Fruit fly (Drosophila melanogaster) whole organism, embryonic: ENCODE measurements around the gene CG14104.
A peak's percentile ranks its signal among the peaks of the same experiment; 100 is the strongest.

Experiments used
- ATbp ChIP-seq: fragments of 200-800 bp; sonication (Bioruptor generic); optimal IDR thresholded peaks from 2 replicates; lab custom pipeline; 2017; ENCODE audit warnings: missing biosample characterization, mild to moderate bottlenecking, missing genetic modification characterization, missing genetic modification reagents
- Awh ChIP-seq: fragments of 200-800 bp; sonication (Bioruptor generic); IDR thresholded peaks from 2 replicates; pipeline ENCODE4, ENCODE4 v1.3.6; 2022; ENCODE audit warnings: missing biosample characterization, missing genetic modification characterization
- CG10267 ChIP-seq: fragments of 200-800 bp; sonication (Bioruptor generic); optimal IDR thresholded peaks from 2 replicates; lab custom pipeline; 2018; ENCODE audit warnings: missing biosample characterization, mild to moderate bottlenecking, missing genetic modification characterization, moderate library complexity
- CG10462 ChIP-seq: fragments of 200-800 bp; sonication (Bioruptor generic); optimal IDR thresholded peaks from 2 replicates; lab custom pipeline; 2016; ENCODE audit warnings: missing biosample characterization, missing genetic modification characterization
- CG10543 ChIP-seq: fragments of 200-800 bp; sonication (Bioruptor generic); optimal IDR thresholded peaks from 3 replicates; lab custom pipeline; 2017; ENCODE audit warnings: missing biosample characterization, mild to moderate bottlenecking, missing genetic modification characterization, moderate library complexity
- CG11723 ChIP-seq: fragments of 200-800 bp; sonication (Bioruptor generic); optimal IDR thresholded peaks from 2 replicates; lab custom pipeline; 2017; ENCODE audit warnings: missing biosample characterization, mild to moderate bottlenecking, missing genetic modification characterization
- CG12942 ChIP-seq: fragments of 200-800 bp; sonication (Bioruptor generic); optimal IDR thresholded peaks from 3 replicates; lab custom pipeline; 2016; ENCODE audit warnings: missing biosample characterization, missing genetic modification characterization
- CG13624 ChIP-seq: fragments of 200-800 bp; sonication (Bioruptor generic); optimal IDR thresholded peaks from 2 replicates; lab custom pipeline; 2016; ENCODE audit warnings: missing biosample characterization, missing genetic modification characterization
- CG15601 ChIP-seq: fragments of 200-800 bp; sonication (Bioruptor generic); optimal IDR thresholded peaks from 3 replicates; lab custom pipeline; 2019; ENCODE audit warnings: missing biosample characterization, mild to moderate bottlenecking, missing genetic modification characterization, moderate library complexity
- CG1603 ChIP-seq: fragments of 200-800 bp; sonication (Bioruptor generic); optimal IDR thresholded peaks from 2 replicates; lab custom pipeline; 2019; ENCODE audit warnings: missing biosample characterization, mild to moderate bottlenecking, missing genetic modification characterization, moderate library complexity
- CG17359 ChIP-seq: fragments of 200-800 bp; sonication (Bioruptor generic); optimal IDR thresholded peaks from 3 replicates; lab custom pipeline; 2018; ENCODE audit warnings: missing biosample characterization, mild to moderate bottlenecking, missing genetic modification characterization, moderate library complexity
- CG17568 ChIP-seq: fragments of 200-800 bp; sonication (Bioruptor generic); optimal IDR thresholded peaks from 2 replicates; lab custom pipeline; 2018; ENCODE audit warnings: missing biosample characterization, mild to moderate bottlenecking, missing genetic modification characterization, moderate library complexity
- CG18476 ChIP-seq: fragments of 200-800 bp; sonication (Bioruptor generic); optimal IDR thresholded peaks from 2 replicates; lab custom pipeline; 2016; ENCODE audit warnings: missing biosample characterization, mild to moderate bottlenecking, missing genetic modification characterization
- CG2129 ChIP-seq: fragments of 200-800 bp; sonication (Bioruptor generic); IDR thresholded peaks from 2 replicates; pipeline ENCODE4 v1.3.6; 2022; ENCODE audit warnings: missing biosample characterization, missing genetic modification characterization; ENCODE audit not compliant: partially characterized antibody
- CG2678 ChIP-seq: fragments of 200-800 bp; sonication (Bioruptor generic); optimal IDR thresholded peaks from 3 replicates; lab custom pipeline; 2019; ENCODE audit warnings: missing biosample characterization, mild to moderate bottlenecking, missing genetic modification characterization, moderate library complexity
- CG31224 ChIP-seq: fragments of 200-800 bp; sonication (Bioruptor generic); IDR thresholded peaks from 2 replicates; pipeline ENCODE4 v1.3.6; 2022; ENCODE audit warnings: missing biosample characterization, missing genetic modification characterization
- CG3163 ChIP-seq: fragments of 200-800 bp; sonication (Bioruptor generic); optimal IDR thresholded peaks from 3 replicates; lab custom pipeline; 2016; ENCODE audit warnings: missing biosample characterization, missing genetic modification characterization
- CG6175 ChIP-seq: fragments of 200-800 bp; sonication (Bioruptor generic); IDR thresholded peaks from 3 replicates; pipeline ENCODE4 v1.3.6; 2022; ENCODE audit warnings: missing biosample characterization, missing genetic modification characterization
- CG6254 ChIP-seq: fragments of 200-800 bp; sonication (Bioruptor generic); optimal IDR thresholded peaks from 3 replicates; lab custom pipeline; 2017; ENCODE audit warnings: mild to moderate bottlenecking, missing biosample characterization, missing genetic modification reagents, missing genetic modification characterization
- CG7556 ChIP-seq: fragments of 200-800 bp; sonication (Bioruptor generic); optimal IDR thresholded peaks from 2 replicates; lab custom pipeline; 2017; ENCODE audit warnings: missing biosample characterization, mild to moderate bottlenecking, missing genetic modification characterization
- CG8478 ChIP-seq: fragments of >200 bp; optimal IDR thresholded peaks from 2 replicates; lab custom pipeline; 2018
- CG8944 ChIP-seq: fragments of 200-800 bp; sonication (Bioruptor generic); optimal IDR thresholded peaks from 3 replicates; lab custom pipeline; 2016; ENCODE audit warnings: missing biosample characterization, missing genetic modification characterization
- CG9727 ChIP-seq: fragments of 200-800 bp; sonication (Bioruptor generic); optimal IDR thresholded peaks from 3 replicates; lab custom pipeline; 2017; ENCODE audit warnings: missing biosample characterization, mild to moderate bottlenecking, missing genetic modification characterization
- CTCF ChIP-seq: fragments of 200-800 bp; sonication (Bioruptor generic); optimal IDR thresholded peaks from 2 replicates; lab custom pipeline; 2017; ENCODE audit warnings: missing biosample characterization, mild to moderate bottlenecking, missing genetic modification characterization, moderate library complexity
- CkIIα-i1 ChIP-seq: fragments of 200-800 bp; sonication (Bioruptor generic); IDR thresholded peaks from 2 replicates; pipeline ENCODE4 v1.3.6; 2022; ENCODE audit warnings: missing biosample characterization, missing genetic modification characterization
- H15 ChIP-seq: fragments of 200-800 bp; sonication (Bioruptor generic); IDR thresholded peaks from 3 replicates; pipeline ENCODE4 v1.3.6; 2022; ENCODE audit warnings: missing biosample characterization, missing genetic modification characterization
- Hr39 ChIP-seq: fragments of >200 bp; optimal IDR thresholded peaks from 2 replicates; lab custom pipeline; 2017
- Mrtf ChIP-seq: fragments of 200-800 bp; sonication (Bioruptor generic); IDR thresholded peaks from 3 replicates; pipeline ENCODE4 v1.3.6; 2022; ENCODE audit warnings: missing biosample characterization, missing genetic modification characterization
- Oaz ChIP-seq: fragments of 200-800 bp; sonication (Bioruptor generic); IDR thresholded peaks from 2 replicates; pipeline ENCODE4 v1.3.6; 2022; ENCODE audit warnings: missing biosample characterization, missing genetic modification characterization
- Rfx ChIP-seq: fragments of 200-800 bp; sonication (Bioruptor generic); IDR thresholded peaks from 2 replicates; pipeline ENCODE4 v1.3.6; 2022; ENCODE audit warnings: missing biosample characterization, missing genetic modification characterization
- Sox102F ChIP-seq: fragments of 200-800 bp; sonication (Bioruptor generic); optimal IDR thresholded peaks from 2 replicates; lab custom pipeline; 2018; ENCODE audit warnings: missing biosample characterization, mild to moderate bottlenecking, missing genetic modification characterization, moderate library complexity
- TFAM ChIP-seq: fragments of 200-800 bp; sonication (Bioruptor generic); optimal IDR thresholded peaks from 2 replicates; lab custom pipeline; 2017; ENCODE audit warnings: missing biosample characterization, missing genetic modification characterization, inconsistent platforms
- ap ChIP-seq: fragments of 200-800 bp; sonication (Bioruptor generic); IDR thresholded peaks from 2 replicates; pipeline ENCODE4 v1.3.6; 2022; ENCODE audit warnings: missing biosample characterization, missing genetic modification characterization
- chm ChIP-seq: fragments of 200-800 bp; sonication (Bioruptor generic); IDR thresholded peaks from 2 replicates; pipeline ENCODE4 v1.3.6; 2022; ENCODE audit warnings: missing biosample characterization, missing genetic modification characterization
- dan ChIP-seq: fragments of 200-800 bp; sonication (Bioruptor generic); IDR thresholded peaks from 2 replicates; pipeline ENCODE4 v1.3.6; 2022; ENCODE audit warnings: missing biosample characterization, missing genetic modification characterization
- eyg ChIP-seq: fragments of 200-800 bp; sonication (Bioruptor generic); optimal IDR thresholded peaks from 3 replicates; lab custom pipeline; 2016; ENCODE audit warnings: missing biosample characterization, missing genetic modification characterization
- gt ChIP-seq: fragments of 200-800 bp; sonication (Bioruptor generic); IDR thresholded peaks from 2 replicates; pipeline ENCODE4 v1.3.6; 2022; ENCODE audit warnings: missing biosample characterization, missing genetic modification characterization
- hth ChIP-seq: fragments of >200 bp; optimal IDR thresholded peaks from 2 replicates; lab custom pipeline; 2017; ENCODE audit warnings: inconsistent platforms
- jumu ChIP-seq: fragments of 200-800 bp; sonication (Bioruptor generic); optimal IDR thresholded peaks from 3 replicates; lab custom pipeline; 2016; ENCODE audit warnings: missing biosample characterization, missing genetic modification characterization
- maf-S ChIP-seq: fragments of 200-800 bp; sonication (Bioruptor generic); optimal IDR thresholded peaks from 2 replicates; lab custom pipeline; 2016; ENCODE audit warnings: missing biosample characterization, missing genetic modification characterization
- mam ChIP-seq: fragments of 200-800 bp; sonication (Bioruptor generic); optimal IDR thresholded peaks from 3 replicates; lab custom pipeline; 2016; ENCODE audit warnings: missing biosample characterization, missing genetic modification characterization
- nmo ChIP-seq: fragments of 200-800 bp; sonication (Bioruptor generic); optimal IDR thresholded peaks from 2 replicates; lab custom pipeline; 2018; ENCODE audit warnings: missing biosample characterization, mild to moderate bottlenecking, missing genetic modification characterization, moderate library complexity
- prd ChIP-seq, 3 experiments: fragments of >200 bp in 2 of 3; fragments of 200-800 bp in 1 of 3; sonication (Bioruptor generic) in 1 of 3; optimal IDR thresholded peaks in 2 of 3; IDR thresholded peaks in 1 of 3; 2 replicates in 2 of 3; 3 replicates in 1 of 3; pipeline versions ENCODE4 v1.3.6 to Lab custom; 2017 to 2022; ENCODE audit warnings: missing biosample characterization in 1 of 3, missing genetic modification characterization in 1 of 3
- pros ChIP-seq: fragments of 200-800 bp; sonication (Bioruptor generic); optimal IDR thresholded peaks from 3 replicates; lab custom pipeline; 2019; ENCODE audit warnings: missing biosample characterization, mild to moderate bottlenecking, missing genetic modification characterization, moderate library complexity
- pum ChIP-seq: fragments of 200-800 bp; sonication (Bioruptor generic); optimal IDR thresholded peaks from 2 replicates; lab custom pipeline; 2016; ENCODE audit warnings: missing biosample characterization, missing genetic modification characterization
- sd ChIP-seq: fragments of 200-800 bp; sonication (Bioruptor generic); optimal IDR thresholded peaks from 3 replicates; lab custom pipeline; 2018; ENCODE audit warnings: missing biosample characterization, mild to moderate bottlenecking, missing genetic modification characterization, moderate library complexity
- sima ChIP-seq: fragments of 200-800 bp; sonication (Bioruptor generic); optimal IDR thresholded peaks from 2 replicates; lab custom pipeline; 2016; ENCODE audit warnings: missing biosample characterization, missing genetic modification characterization
- twi ChIP-seq: fragments of 200-800 bp; optimal IDR thresholded peaks from 2 replicates; lab custom pipeline; 2019; ENCODE audit warnings: missing biosample characterization, mild to moderate bottlenecking, missing genetic modification characterization, moderate library complexity
- unc-4 ChIP-seq: fragments of 200-800 bp; sonication (Bioruptor generic); IDR thresholded peaks from 2 replicates; pipeline ENCODE4 v1.3.6; 2022; ENCODE audit warnings: missing biosample characterization, missing genetic modification characterization; ENCODE audit not compliant: partially characterized antibody
- vvl ChIP-seq: fragments of 200-800 bp; sonication (Bioruptor generic); IDR thresholded peaks from 2 replicates; pipeline ENCODE4 v1.3.6; 2022; ENCODE audit warnings: missing biosample characterization, missing genetic modification characterization
- wor ChIP-seq: fragments of 200-800 bp; sonication (Bioruptor generic); IDR thresholded peaks from 2 replicates; pipeline ENCODE4 v1.3.6; 2022; ENCODE audit warnings: missing biosample characterization, missing genetic modification characterization

CG14104 gene

dm6 chr3L:19790929-19791687 lies 15.9 kb downstream of the CG14104 start (continued):
- TF ChIP-seq sima (GFP tag; lab: Kevin White, UChicago) (no peak), twi (tag; lab: Kevin White, UChicago) (peak; percentile 81), CG10267 (peak; percentile 61), CG17359 (tag; lab: Kevin White, UChicago) (peak; percentile 54), CkIIα-i1 (no peak), mam (GFP tag; lab: Kevin White, UChicago) (peak; percentile 67), CG17568 (GFP tag; lab: Kevin White, UChicago) (no peak), chm (no peak; the same call in 1 of the 2 replicates), sd (peak; percentile 34), eyg (GFP tag; lab: Kevin White, UChicago) (no peak), CG10462 (GFP tag; lab: Kevin White, UChicago) (peak; percentile 46), nmo (GFP tag; lab: Kevin White, UChicago) (peak; percentile 82), CG12942 (GFP tag; lab: Kevin White, UChicago) (peak; percentile 51), Sox102F (peak; percentile 47), CG8944 (GFP tag; lab: Kevin White, UChicago) (peak; percentile 67), Rfx (GFP tag; lab: Robert Waterston, UW) (peak; percentile 56), jumu (peak; percentile 61), wor (0 out of 2 replicates have a peak, but pooled peaks have one; percentile 24), vvl (no peak; the same call in 1 of the 2 replicates), CG13624 (GFP tag; lab: Kevin White, UChicago) (peak; percentile 64), CG2678 (tag; lab: Kevin White, UChicago) (peak; percentile 77), CG18476 (GFP tag; lab: Kevin White, UChicago) (peak; percentile 52), CTCF (GFP tag; lab: Kevin White, UChicago) (no peak), ATbp (peak; percentile 45), CG10543 (peak; percentile 80), hth (lab: Kevin White, UChicago) (no peak), pum (GFP tag; lab: Kevin White, UChicago) (peak; percentile 46), CG15601 (tag; lab: Kevin White, UChicago) (peak; percentile 34), pros (GFP tag; lab: Kevin White, UChicago) (no peak), unc-4 (GFP tag; lab: Robert Waterston, UW) (0 out of 2 replicates have a peak, but pooled peaks have one; percentile 38), CG8478 (no peak), prd (optimal IDR thresholded peaks at IDR 0.05; lab: Kevin White, UChicago) (no peak), prd (GFP tag; IDR thresholded peaks at IDR 0.05; lab: Robert Waterston, UW) (peak; percentile 70; the same call in 2 of the 3 replicates), Hr39 (lab: Kevin White, UChicago) (no peak), ap (no peak), CG3163 (peak; percentile 16), Mrtf (GFP tag; lab: Robert Waterston, UW) (no peak), H15 (GFP tag; lab: Robert Waterston, UW) (no peak), CG1603 (tag; lab: Kevin White, UChicago) (peak; percentile 15), maf-S (GFP tag; lab: Kevin White, UChicago) (peak; percentile 44), CG6175 (no peak), CG9727 (GFP tag; lab: Kevin White, UChicago) (peak; percentile 68), TFAM (GFP tag; lab: Kevin White, UChicago) (no peak), Awh (no peak), CG31224 (GFP tag; lab: Robert Waterston, UW) (peak; percentile 59; the same call in 1 of the 2 replicates), CG11723 (peak; percentile 46), dan (no peak), CG7556 (GFP tag; lab: Kevin White, UChicago) (peak; percentile 77), Oaz (GFP tag; lab: Robert Waterston, UW) (no peak), CG6254 (GFP tag; lab: Kevin White, UChicago) (peak; percentile 33), CG2129 (no peak), gt (GFP tag; lab: Robert Waterston, UW) (no peak)
